Fruit fly (Drosophila melanogaster) whole organism, embryonic: Measurements from ENCODE around the gene CG6028.
A peak's percentile ranks its signal among the peaks of the same experiment; 100 is the strongest.

Experiments
- Ada2b ChIP-seq: fragments of 200-800 bp; sonication (Bioruptor generic); IDR thresholded peaks from 2 replicates; pipeline ENCODE4 v1.3.6; 2022; ENCODE audit warnings: missing biosample characterization, missing genetic modification characterization
- CG10209 ChIP-seq: fragments of 200-800 bp; sonication (Bioruptor generic); optimal IDR thresholded peaks from 3 replicates; lab custom pipeline; 2017; ENCODE audit warnings: missing biosample characterization, mild to moderate bottlenecking, missing genetic modification characterization, missing genetic modification reagents
- CG11247 ChIP-seq: fragments of 200-800 bp; sonication (Bioruptor generic); IDR thresholded peaks from 2 replicates; pipeline ENCODE4 v1.3.6; 2022; ENCODE audit warnings: missing biosample characterization, missing genetic modification characterization
- CG14441 ChIP-seq: fragments of 200-800 bp; sonication (Bioruptor generic); IDR thresholded peaks from 2 replicates; pipeline ENCODE4 v1.3.6; 2022; ENCODE audit warnings: missing biosample characterization, missing genetic modification characterization
- CG1602 ChIP-seq: fragments of 200-800 bp; sonication (Bioruptor generic); optimal IDR thresholded peaks from 3 replicates; lab custom pipeline; 2016; ENCODE audit warnings: missing biosample characterization, missing genetic modification characterization
- CG17829 ChIP-seq: fragments of 200-800 bp; optimal IDR thresholded peaks from 2 replicates; lab custom pipeline; 2019; ENCODE audit warnings: missing biosample characterization, mild to moderate bottlenecking, missing genetic modification characterization, moderate library complexity
- CG18262 ChIP-seq: fragments of 200-800 bp; optimal IDR thresholded peaks from 3 replicates; lab custom pipeline; 2019; ENCODE audit warnings: missing biosample characterization, mild to moderate bottlenecking, missing genetic modification characterization, moderate library complexity
- CG2712 ChIP-seq: fragments of 200-800 bp; optimal IDR thresholded peaks from 3 replicates; lab custom pipeline; 2019; ENCODE audit warnings: missing biosample characterization, mild to moderate bottlenecking, missing genetic modification characterization, moderate library complexity
- CG4282 ChIP-seq: fragments of 200-800 bp; sonication (Bioruptor generic); optimal IDR thresholded peaks from 2 replicates; lab custom pipeline; 2016; ENCODE audit warnings: missing biosample characterization, missing genetic modification characterization
- CG4328 ChIP-seq: fragments of 200-800 bp; sonication (Bioruptor generic); optimal IDR thresholded peaks from 3 replicates; lab custom pipeline; 2017; ENCODE audit warnings: missing biosample characterization, missing genetic modification reagents, missing genetic modification characterization
- CG4404 ChIP-seq: fragments of 200-800 bp; sonication (Bioruptor generic); IDR thresholded peaks from 2 replicates; pipeline ENCODE4 v1.3.6; 2022; ENCODE audit warnings: missing biosample characterization, missing genetic modification characterization
- CG4424 ChIP-seq: fragments of 200-800 bp; sonication (Bioruptor generic); optimal IDR thresholded peaks from 3 replicates; lab custom pipeline; 2016; ENCODE audit warnings: missing biosample characterization, missing genetic modification characterization
- CG6254 ChIP-seq: fragments of 200-800 bp; sonication (Bioruptor generic); optimal IDR thresholded peaks from 3 replicates; lab custom pipeline; 2017; ENCODE audit warnings: mild to moderate bottlenecking, missing biosample characterization, missing genetic modification reagents, missing genetic modification characterization
- CG6813 ChIP-seq: fragments of 200-800 bp; sonication (Bioruptor generic); optimal IDR thresholded peaks from 2 replicates; lab custom pipeline; 2017; ENCODE audit warnings: missing biosample characterization, missing genetic modification characterization, mild to moderate bottlenecking, moderate library complexity, missing genetic modification reagents
- CG8281 ChIP-seq: fragments of 200-800 bp; sonication (Bioruptor generic); optimal IDR thresholded peaks from 2 replicates; lab custom pipeline; 2018; ENCODE audit warnings: missing biosample characterization, mild to moderate bottlenecking, missing genetic modification characterization, moderate library complexity
- CG8388 ChIP-seq: fragments of 200-800 bp; sonication (Bioruptor generic); optimal IDR thresholded peaks from 2 replicates; lab custom pipeline; 2019; ENCODE audit warnings: missing biosample characterization, mild to moderate bottlenecking, missing genetic modification characterization, moderate library complexity
- CG8944 ChIP-seq: fragments of 200-800 bp; sonication (Bioruptor generic); optimal IDR thresholded peaks from 3 replicates; lab custom pipeline; 2016; ENCODE audit warnings: missing biosample characterization, missing genetic modification characterization
- CrebB ChIP-seq: fragments of 200-800 bp; sonication (Bioruptor generic); optimal IDR thresholded peaks from 3 replicates; lab custom pipeline; 2018; ENCODE audit warnings: missing biosample characterization, mild to moderate bottlenecking, missing genetic modification characterization
- Ets65A ChIP-seq: fragments of 200-800 bp; sonication (Bioruptor generic); peaks from one replicate; lab custom pipeline; 2016; ENCODE audit warnings: missing biosample characterization, missing genetic modification characterization
- Fer2 ChIP-seq: fragments of 200-800 bp; sonication (Bioruptor generic); optimal IDR thresholded peaks from 2 replicates; lab custom pipeline; 2018; ENCODE audit warnings: missing biosample characterization, mild to moderate bottlenecking, missing genetic modification characterization, moderate library complexity
- Gsc ChIP-seq: fragments of 200-800 bp; sonication (Bioruptor generic); IDR thresholded peaks from 2 replicates; pipeline ENCODE4 v1.3.6; 2022; ENCODE audit warnings: missing biosample characterization, missing genetic modification characterization
- HmgD ChIP-seq: fragments of 200-800 bp; sonication (Bioruptor generic); optimal IDR thresholded peaks from 3 replicates; lab custom pipeline; 2016; ENCODE audit warnings: missing biosample characterization, missing genetic modification characterization
- Nf-YC ChIP-seq: fragments of 200-800 bp; optimal IDR thresholded peaks from 3 replicates; lab custom pipeline; 2019; ENCODE audit warnings: missing biosample characterization, mild to moderate bottlenecking, missing genetic modification characterization, moderate library complexity
- PHDP ChIP-seq: fragments of 200-800 bp; sonication (Bioruptor generic); optimal IDR thresholded peaks from 3 replicates; lab custom pipeline; 2018; ENCODE audit warnings: missing biosample characterization, mild to moderate bottlenecking, missing genetic modification characterization, moderate library complexity
- Sin3A ChIP-seq: fragments of >200 bp; optimal IDR thresholded peaks from 2 replicates; lab custom pipeline; 2018
- Trl ChIP-seq, 3 experiments: fragments of >200 bp in 2 of 3; fragments of 200-800 bp in 1 of 3; sonication (Bioruptor generic) in 1 of 3; optimal IDR thresholded peaks; 2 replicates in 1 of 3; 3 replicates in 2 of 3; lab custom pipeline; 2016 to 2017; ENCODE audit warnings: missing biosample characterization in 1 of 3, missing genetic modification characterization in 1 of 3
- al ChIP-seq: fragments of 200-800 bp; sonication (Bioruptor generic); IDR thresholded peaks from 2 replicates; pipeline ENCODE4 v1.3.6; 2022; ENCODE audit warnings: missing biosample characterization, missing genetic modification characterization
- aop ChIP-seq: fragments of 200-800 bp; sonication (Bioruptor generic); IDR thresholded peaks from 2 replicates; pipeline ENCODE4 v1.3.6; 2022; ENCODE audit warnings: missing biosample characterization, missing genetic modification characterization
- ato ChIP-seq: fragments of 200-800 bp; sonication (Bioruptor generic); IDR thresholded peaks from 2 replicates; pipeline ENCODE4 v1.3.6; 2022; ENCODE audit warnings: missing biosample characterization, missing genetic modification characterization; ENCODE audit not compliant: partially characterized antibody
- az2 ChIP-seq: fragments of 200-800 bp; sonication (Bioruptor generic); optimal IDR thresholded peaks from 3 replicates; lab custom pipeline; 2016; ENCODE audit warnings: missing biosample characterization, missing genetic modification characterization
- cato ChIP-seq: fragments of 200-800 bp; sonication (Bioruptor generic); optimal IDR thresholded peaks from 2 replicates; lab custom pipeline; 2016; ENCODE audit warnings: missing biosample characterization, missing genetic modification characterization, borderline replicate concordance
- caup ChIP-seq: fragments of 200-800 bp; sonication (Bioruptor generic); optimal IDR thresholded peaks from 3 replicates; lab custom pipeline; 2017; ENCODE audit warnings: missing biosample characterization, mild to moderate bottlenecking, missing genetic modification characterization, moderate library complexity; ENCODE audit not compliant: severe bottlenecking
- chif ChIP-seq, 2 experiments: fragments of 200-800 bp; sonication (Bioruptor generic); optimal IDR thresholded peaks; 3 replicates each; lab custom pipeline; 2016; ENCODE audit warnings: missing biosample characterization in 2 of 2, missing genetic modification characterization in 2 of 2
- croc ChIP-seq: fragments of 200-800 bp; sonication (Bioruptor generic); conservative IDR thresholded peaks from 3 replicates; pipeline ENCODE4 v1.3.6; 2022; ENCODE audit warnings: missing biosample characterization, missing genetic modification characterization
- crp ChIP-seq, 2 experiments: fragments of 200-800 bp; sonication (Bioruptor generic); optimal IDR thresholded peaks; 2 replicates in 1 of 2; 3 replicates in 1 of 2; lab custom pipeline; 2017; ENCODE audit warnings: missing biosample characterization in 2 of 2, missing genetic modification characterization in 2 of 2, mild to moderate bottlenecking in 1 of 2, moderate library complexity in 1 of 2
- disco-r ChIP-seq: fragments of 200-800 bp; sonication (Bioruptor generic); optimal IDR thresholded peaks from 2 replicates; lab custom pipeline; 2016; ENCODE audit warnings: missing biosample characterization, missing genetic modification characterization
- fd96Cb ChIP-seq: fragments of 200-800 bp; sonication (Bioruptor generic); optimal IDR thresholded peaks from 2 replicates; lab custom pipeline; 2018; ENCODE audit warnings: missing biosample characterization, mild to moderate bottlenecking, missing genetic modification characterization, moderate library complexity
- ham ChIP-seq: fragments of 200-800 bp; sonication (Bioruptor generic); IDR thresholded peaks from 2 replicates; pipeline ENCODE4 v1.3.6; 2022; ENCODE audit warnings: missing biosample characterization, missing genetic modification characterization
- her ChIP-seq: fragments of 200-800 bp; sonication (Bioruptor generic); optimal IDR thresholded peaks from 2 replicates; lab custom pipeline; 2016; ENCODE audit warnings: missing biosample characterization, missing genetic modification characterization
- kay ChIP-seq: fragments of 200-800 bp; sonication (Bioruptor generic); optimal IDR thresholded peaks from 2 replicates; lab custom pipeline; 2016; ENCODE audit warnings: missing biosample characterization, missing genetic modification characterization
- klu ChIP-seq: fragments of 200-800 bp; sonication (Bioruptor generic); IDR thresholded peaks from 2 replicates; pipeline ENCODE4 v1.3.6; 2022; ENCODE audit warnings: missing biosample characterization, missing genetic modification characterization
- nau ChIP-seq: fragments of 200-800 bp; sonication (Bioruptor generic); optimal IDR thresholded peaks from 3 replicates; lab custom pipeline; 2017; ENCODE audit warnings: missing biosample characterization, mild to moderate bottlenecking, missing genetic modification characterization, missing genetic modification reagents
- nerfin-2 ChIP-seq: fragments of 200-800 bp; sonication (Bioruptor generic); IDR thresholded peaks from 2 replicates; pipeline ENCODE4 v1.3.6; 2022; ENCODE audit warnings: missing biosample characterization, missing genetic modification characterization; ENCODE audit not compliant: partially characterized antibody
- repo ChIP-seq: fragments of 200-800 bp; sonication (Bioruptor generic); optimal IDR thresholded peaks from 2 replicates; lab custom pipeline; 2016; ENCODE audit warnings: missing biosample characterization, missing genetic modification characterization
- sd ChIP-seq: fragments of 200-800 bp; sonication (Bioruptor generic); optimal IDR thresholded peaks from 3 replicates; lab custom pipeline; 2018; ENCODE audit warnings: missing biosample characterization, mild to moderate bottlenecking, missing genetic modification characterization, moderate library complexity
- shn ChIP-seq: fragments of 200-800 bp; sonication (Bioruptor generic); optimal IDR thresholded peaks from 3 replicates; lab custom pipeline; 2016; ENCODE audit warnings: missing biosample characterization, missing genetic modification characterization
- tin ChIP-seq: fragments of 200-800 bp; sonication (Bioruptor generic); optimal IDR thresholded peaks from 3 replicates; lab custom pipeline; 2016; ENCODE audit warnings: missing biosample characterization, missing genetic modification characterization
- tio ChIP-seq: fragments of 200-800 bp; sonication (Bioruptor generic); optimal IDR thresholded peaks from 2 replicates; lab custom pipeline; 2017; ENCODE audit warnings: missing biosample characterization, missing genetic modification characterization, inconsistent platforms
- wor ChIP-seq: fragments of 200-800 bp; sonication (Bioruptor generic); IDR thresholded peaks from 2 replicates; pipeline ENCODE4 v1.3.6; 2022; ENCODE audit warnings: missing biosample characterization, missing genetic modification characterization
- yki ChIP-seq: fragments of >200 bp; optimal IDR thresholded peaks from 3 replicates; lab custom pipeline; 2018
- zfh1 ChIP-seq: fragments of 200-800 bp; sonication (Bioruptor generic); IDR thresholded peaks from 3 replicates; pipeline ENCODE4 v1.3.6; 2022; ENCODE audit warnings: missing biosample characterization, missing genetic modification characterization

Gene CG6028

DNA sequence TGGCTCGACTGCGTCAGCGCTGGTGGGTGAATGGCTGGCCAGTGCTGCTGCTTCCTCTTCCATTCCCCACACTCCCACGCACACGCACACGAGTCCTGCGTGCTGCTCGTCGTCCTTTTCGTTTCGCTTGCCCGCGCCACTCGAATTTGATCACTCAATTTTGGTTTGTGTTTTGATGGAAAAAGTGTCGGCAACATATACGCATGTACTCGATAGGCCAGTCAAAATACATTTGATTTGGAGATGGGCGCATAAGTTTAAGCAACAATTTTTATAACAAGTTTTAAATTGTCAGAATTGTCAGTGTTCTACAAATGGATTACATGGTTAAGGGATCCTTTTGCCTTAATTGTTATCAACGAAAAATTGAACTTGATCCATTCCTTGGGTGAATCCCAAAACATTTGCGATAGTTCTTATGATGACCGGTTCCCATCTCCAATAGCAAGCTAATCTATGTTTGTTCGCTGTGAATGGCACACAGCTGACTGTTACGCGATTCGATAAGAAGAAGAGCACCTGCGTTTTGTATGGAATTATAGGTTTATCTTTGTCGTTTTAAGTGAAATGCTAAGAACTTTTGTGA is 2.2 kb downstream of the CG6028 start, which contains the start of the genes Mitofilin and mRpL35 (continued):
- no peak for TF ChIP-seq CG8388
- no peak for TF ChIP-seq repo (GFP tag; lab: Kevin White, UChicago)
- no peak for TF ChIP-seq zfh1 (GFP tag; lab: Robert Waterston, UW)
- peak; percentile 49 for TF ChIP-seq CG1602 (GFP tag; lab: Kevin White, UChicago)
- no peak for TF ChIP-seq fd96Cb
- no peak for TF ChIP-seq caup (GFP tag; lab: Kevin White, UChicago)
- no peak for TF ChIP-seq nerfin-2 (GFP tag; lab: Robert Waterston, UW)
- no peak for TF ChIP-seq CG10209 (GFP tag; lab: Kevin White, UChicago)
- peak; percentile 41 for TF ChIP-seq CG18262 (tag; lab: Kevin White, UChicago)
- no peak for TF ChIP-seq Ada2b
- TF ChIP-seq CG8944 (GFP tag; lab: Kevin White, UChicago) = peak; percentile 63
- peak; percentile 19 for TF ChIP-seq kay
- no peak for TF ChIP-seq wor (GFP tag; lab: Robert Waterston, UW)
- no peak for TF ChIP-seq PHDP
- TF ChIP-seq yki (lab: Kevin White, UChicago) = peak; percentile 84
- peak; percentile 36 to 52 for TF ChIP-seq chif (GFP tag; optimal IDR thresholded peaks at IDR 0.05; lab: Kevin White, UChicago)
- peak; percentile 46 for TF ChIP-seq HmgD (GFP tag; lab: Kevin White, UChicago)
- TF ChIP-seq CG14441 (GFP tag; lab: Robert Waterston, UW) = peak; percentile 22; the same call in 1 of the 2 replicates
- peak; percentile 47 for TF ChIP-seq shn (GFP tag; lab: Kevin White, UChicago)
- peak; percentile 34 for TF ChIP-seq az2
- TF ChIP-seq CG8281 (tag; lab: Kevin White, UChicago) = no peak
- TF ChIP-seq Nf-YC = peak; percentile 48
- peak; percentile 32 for TF ChIP-seq CG2712 (tag; lab: Kevin White, UChicago)
- no peak for TF ChIP-seq Trl (optimal IDR thresholded peaks at IDR 0.05; lab: Kevin White, UChicago)
- peak; percentile 41 for TF ChIP-seq Trl (GFP tag; optimal IDR thresholded peaks at IDR 0.05; lab: Kevin White, UChicago)
- TF ChIP-seq crp (GFP tag; optimal IDR thresholded peaks at IDR 0.05; lab: Kevin White, UChicago) = peak; percentile 47 to 93
- TF ChIP-seq nau (GFP tag; lab: Kevin White, UChicago) = no peak
- no peak for TF ChIP-seq tio (GFP tag; lab: Kevin White, UChicago)
- peak; percentile 9 for TF ChIP-seq tin (GFP tag; lab: Kevin White, UChicago)
- TF ChIP-seq disco-r (GFP tag; lab: Kevin White, UChicago) = no peak
- no peak for TF ChIP-seq CG11247 (GFP tag; lab: Robert Waterston, UW)
- TF ChIP-seq Gsc (GFP tag; lab: Robert Waterston, UW) = no peak
- no peak for TF ChIP-seq CG6813 (GFP tag; lab: Kevin White, UChicago)
- peak; percentile 52 for TF ChIP-seq klu (GFP tag; lab: Robert Waterston, UW)
- TF ChIP-seq croc (GFP tag; lab: Robert Waterston, UW) = no peak
- no peak for TF ChIP-seq cato (GFP tag; lab: Kevin White, UChicago)
- TF ChIP-seq ato (GFP tag; lab: Robert Waterston, UW) = peak; percentile 45
- no peak for TF ChIP-seq CG6254 (GFP tag; lab: Kevin White, UChicago)
- peak; percentile 97 for TF ChIP-seq Sin3A (lab: Kevin White, UChicago)
- TF ChIP-seq al (GFP tag; lab: Robert Waterston, UW) = 0 out of 2 replicates have a peak, but pooled peaks have one; percentile 37
- TF ChIP-seq Fer2 (tag; lab: Kevin White, UChicago) = no peak
- no peak for TF ChIP-seq aop
- peak; percentile 38 for TF ChIP-seq CG4424 (GFP tag; lab: Kevin White, UChicago)
- no peak for TF ChIP-seq CG4282 (GFP tag; lab: Kevin White, UChicago)
- no peak for TF ChIP-seq ham (GFP tag; lab: Robert Waterston, UW)
- TF ChIP-seq Ets65A (GFP tag; lab: Kevin White, UChicago) = peak; percentile 90
- TF ChIP-seq CG4328 (GFP tag; lab: Kevin White, UChicago) = no peak
- no peak for TF ChIP-seq CG4404 (GFP tag; lab: Robert Waterston, UW)
- TF ChIP-seq her (GFP tag; lab: Kevin White, UChicago) = no peak
- TF ChIP-seq CrebB (tag; lab: Kevin White, UChicago) = no peak
- TF ChIP-seq CG17829 = peak; percentile 39
- TF ChIP-seq sd (tag; lab: Kevin White, UChicago) = no peak
